Worm (Caenorhabditis elegans): ENCODE results near the gene F26F4.9.

DNA sequence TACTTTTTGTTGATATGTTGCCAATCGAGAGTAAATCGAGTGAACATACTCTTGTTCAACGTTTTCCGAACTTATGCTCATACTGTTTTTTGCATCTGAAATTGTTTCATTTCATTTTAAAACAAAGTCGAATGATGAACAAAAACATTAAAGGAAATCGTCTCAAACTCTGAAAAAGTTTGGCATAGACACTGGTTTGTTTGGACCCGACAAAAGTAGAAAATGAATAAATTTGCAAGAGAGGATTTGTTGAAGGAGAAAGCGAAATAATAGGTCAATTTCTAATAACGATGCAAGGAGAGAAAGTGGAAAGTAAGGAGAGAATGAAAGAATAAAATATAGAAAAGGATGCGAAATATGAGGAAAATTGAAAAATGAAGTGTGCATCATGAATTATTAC lies 37.6 kb downstream of the F26F4.9 start, which contains the start of gene C35D10.12:
- TF ChIP-seq Y22D7AL.16 (tag; optimal IDR thresholded peaks at IDR 0.05) (no peak), nfya-1 (tag; optimal IDR thresholded peaks at IDR 0.05) (no peak), eyg-1 (tag; optimal IDR thresholded peaks at IDR 0.05) (no peak), F13H6.1 (tag; optimal IDR thresholded peaks at IDR 0.05) (no peak), ceh-6 (GFP tag; optimal IDR thresholded peaks at IDR 0.05) (no peak), ceh-22 (tag; optimal IDR thresholded peaks at IDR 0.05) (no peak)

Data from whole organism, late embryonic.